Worm (Caenorhabditis elegans) whole organism, L1 larva: ENCODE results near the gene pxn-2.

ENCODE experiments used
- F16B12.6 ChIP-seq: fragments of 150-350 bp; optimal IDR thresholded peaks from 2 replicates; lab custom pipeline; 2014; ENCODE audit warnings: missing biosample characterization, missing genetic modification characterization
- ceh-82 ChIP-seq, 3 experiments: fragments of 150-350 bp in 1 of 3; sonication (generic microtip) in 2 of 3; optimal IDR thresholded peaks; 2 replicates each; lab custom pipeline; 2014 to 2017; ENCODE audit warnings: missing biosample characterization in 3 of 3, missing genetic modification characterization in 3 of 3
- elt-3 ChIP-seq, 6 experiments: fragments of 150-350 bp in 1 of 6; sonication (generic microtip); optimal IDR thresholded peaks; 2 replicates each; lab custom pipeline; 2017 to 2018; ENCODE audit warnings: missing biosample characterization in 6 of 6, missing genetic modification characterization in 6 of 6, inconsistent platforms in 1 of 6
- lir-3 ChIP-seq: sonication (generic microtip); optimal IDR thresholded peaks from 2 replicates; lab custom pipeline; 2016; ENCODE audit warnings: mild to moderate bottlenecking, missing genetic modification characterization, moderate library complexity, missing compliant biosample characterization; ENCODE audit not compliant: poor library complexity
- nhr-11 ChIP-seq: fragments of 150-350 bp; optimal IDR thresholded peaks from 2 replicates; lab custom pipeline; 2014; ENCODE audit warnings: missing biosample characterization, missing genetic modification characterization
- nhr-85 ChIP-seq: sonication (generic microtip); peaks from one replicate; lab custom pipeline; 2016; ENCODE audit warnings: missing genetic modification characterization, inconsistent platforms, missing compliant biosample characterization
- pax-3 ChIP-seq: fragments of 200-800 bp; sonication (Bioruptor generic); optimal IDR thresholded peaks from 2 replicates; lab custom pipeline; 2018; ENCODE audit warnings: mild to moderate bottlenecking, missing genetic modification characterization, moderate library complexity, missing compliant biosample characterization
- skn-1 ChIP-seq: fragments of 150-350 bp; optimal IDR thresholded peaks from 2 replicates; lab custom pipeline; 2014; ENCODE audit warnings: missing biosample characterization, missing genetic modification characterization
- unc-130 ChIP-seq: fragments of 150-350 bp; optimal IDR thresholded peaks from 2 replicates; lab custom pipeline; 2017; ENCODE audit warnings: missing biosample characterization, missing genetic modification characterization, inconsistent platforms
- unc-62 ChIP-seq: fragments of 150-350 bp; optimal IDR thresholded peaks from 2 replicates; lab custom pipeline; 2014; ENCODE audit warnings: missing biosample characterization, missing genetic modification reagents, missing genetic modification characterization
- ztf-11 ChIP-seq, 2 experiments: sonication (generic microtip); optimal IDR thresholded peaks; 2 replicates each; lab custom pipeline; 2016 to 2017; ENCODE audit warnings: missing genetic modification characterization in 2 of 2, missing biosample characterization in 1 of 2, missing compliant biosample characterization in 1 of 2

DNA sequence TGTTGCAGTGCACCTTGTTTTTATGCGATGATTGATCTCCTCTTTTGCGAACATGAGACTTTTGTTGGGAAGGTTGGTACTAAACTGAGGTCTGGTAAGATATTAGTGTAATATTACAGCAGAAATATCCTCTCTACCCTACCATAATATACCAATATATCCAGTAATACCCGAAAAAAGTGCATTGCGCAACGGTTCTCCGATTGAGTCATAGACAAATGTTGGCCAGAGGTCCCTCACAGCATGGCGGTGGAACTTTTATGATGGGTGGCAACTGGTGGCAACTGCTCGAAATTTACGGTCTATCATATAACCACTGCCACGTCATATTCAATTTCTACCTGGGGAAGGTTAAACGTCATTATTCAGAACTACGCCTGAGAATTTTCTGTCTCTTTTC is 10.2 kb upstream of the pxn-2 start:
- no peak for TF ChIP-seq nhr-85 (tag; lab: Kevin White, UChicago)
- no peak for TF ChIP-seq ceh-82 (tag; optimal IDR thresholded peaks at IDR 0.05; lab: Kevin White, UChicago)
- TF ChIP-seq unc-130 (tag; lab: Kevin White, UChicago): no peak
- no peak for TF ChIP-seq ztf-11 (tag; optimal IDR thresholded peaks at IDR 0.05; lab: Kevin White, UChicago)
- TF ChIP-seq skn-1 (tag; lab: Kevin White, UChicago): no peak
- no peak for TF ChIP-seq pax-3 (tag; lab: Kevin White, UChicago)
- no peak for TF ChIP-seq lir-3 (tag; lab: Kevin White, UChicago)
- no peak for TF ChIP-seq elt-3 (tag; optimal IDR thresholded peaks at IDR 0.05; lab: Kevin White, UChicago)
- no peak for TF ChIP-seq F16B12.6 (tag; lab: Kevin White, UChicago)
- no peak for TF ChIP-seq nhr-11
- no peak for TF ChIP-seq unc-62 (GFP tag; lab: Kevin White, UChicago)
